Fruit fly (Drosophila melanogaster): Measurements from ENCODE around the gene Hsc70-2.
A peak's percentile ranks its signal among the peaks of the same experiment; 100 is the strongest.

Hsc70-2 gene

DNA sequence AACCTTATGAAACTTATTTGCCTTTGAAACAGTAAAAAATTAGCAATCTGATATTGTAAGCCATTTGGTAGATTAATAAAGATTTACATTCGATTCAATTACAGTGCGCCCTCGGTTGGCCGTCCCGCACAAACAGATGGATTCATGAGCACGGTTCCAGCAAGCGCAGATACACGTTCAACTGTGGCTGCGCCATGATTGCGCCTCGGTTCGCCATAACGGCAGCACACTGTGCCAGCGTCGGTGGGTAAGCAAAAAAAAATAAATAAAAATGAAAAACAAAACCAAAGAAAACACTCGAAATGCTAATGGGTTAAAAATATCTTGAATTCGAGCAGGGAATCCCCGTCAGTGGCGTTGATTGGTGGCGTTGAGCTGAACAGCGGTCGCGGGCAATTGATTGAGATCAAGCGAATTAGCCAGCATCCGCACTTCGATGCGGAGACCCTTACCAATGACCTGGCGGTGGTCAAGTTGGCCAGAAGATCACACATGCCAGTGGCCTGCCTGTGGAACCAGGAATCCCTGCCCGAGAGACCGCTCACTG is 5.4 kb upstream of the Hsc70-2 start:
- no peak for TF ChIP-seq Dll (optimal IDR thresholded peaks at IDR 0.05)
- TF ChIP-seq psq (optimal IDR thresholded peaks at IDR 0.05) = no peak
- no peak for TF ChIP-seq pan (optimal IDR thresholded peaks at IDR 0.05)
- no peak for TF ChIP-seq usp (GFP tag; optimal IDR thresholded peaks at IDR 0.05)
- TF ChIP-seq CG8478 (optimal IDR thresholded peaks at IDR 0.05) = no peak
- no peak for TF ChIP-seq EcR (GFP tag; optimal IDR thresholded peaks at IDR 0.05)

DNA sequence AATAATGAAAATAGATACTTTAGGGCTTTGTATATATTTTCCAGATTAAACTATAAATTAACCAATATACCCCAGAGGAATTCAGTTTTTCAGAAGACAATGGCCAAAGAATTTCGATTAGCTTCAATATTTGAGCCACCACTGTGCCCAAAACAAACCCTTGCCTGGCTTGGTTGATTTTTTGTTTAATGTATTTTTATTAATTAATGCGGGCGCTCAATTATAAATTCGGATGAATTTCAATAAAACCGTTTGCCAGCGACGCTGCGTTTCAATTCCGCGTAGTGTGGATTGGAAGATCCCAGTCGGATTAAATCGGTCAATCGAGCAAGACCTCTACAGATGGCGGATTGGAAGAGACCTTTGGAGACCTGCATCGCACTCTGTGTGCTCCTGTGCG is 2.8 kb upstream of the Hsc70-2 start, which contains the start of gene CG11670:
TSS of gene CG11670 (plus strand) at position 301 of the 400 bp plus-strand sequence.
- TF ChIP-seq pan (optimal IDR thresholded peaks at IDR 0.05) (no peak), usp (GFP tag; optimal IDR thresholded peaks at IDR 0.05) (no peak), Dll (optimal IDR thresholded peaks at IDR 0.05) (no peak), psq (optimal IDR thresholded peaks at IDR 0.05) (no peak), CG8478 (optimal IDR thresholded peaks at IDR 0.05) (no peak), EcR (GFP tag; optimal IDR thresholded peaks at IDR 0.05) (no peak)

DNA sequence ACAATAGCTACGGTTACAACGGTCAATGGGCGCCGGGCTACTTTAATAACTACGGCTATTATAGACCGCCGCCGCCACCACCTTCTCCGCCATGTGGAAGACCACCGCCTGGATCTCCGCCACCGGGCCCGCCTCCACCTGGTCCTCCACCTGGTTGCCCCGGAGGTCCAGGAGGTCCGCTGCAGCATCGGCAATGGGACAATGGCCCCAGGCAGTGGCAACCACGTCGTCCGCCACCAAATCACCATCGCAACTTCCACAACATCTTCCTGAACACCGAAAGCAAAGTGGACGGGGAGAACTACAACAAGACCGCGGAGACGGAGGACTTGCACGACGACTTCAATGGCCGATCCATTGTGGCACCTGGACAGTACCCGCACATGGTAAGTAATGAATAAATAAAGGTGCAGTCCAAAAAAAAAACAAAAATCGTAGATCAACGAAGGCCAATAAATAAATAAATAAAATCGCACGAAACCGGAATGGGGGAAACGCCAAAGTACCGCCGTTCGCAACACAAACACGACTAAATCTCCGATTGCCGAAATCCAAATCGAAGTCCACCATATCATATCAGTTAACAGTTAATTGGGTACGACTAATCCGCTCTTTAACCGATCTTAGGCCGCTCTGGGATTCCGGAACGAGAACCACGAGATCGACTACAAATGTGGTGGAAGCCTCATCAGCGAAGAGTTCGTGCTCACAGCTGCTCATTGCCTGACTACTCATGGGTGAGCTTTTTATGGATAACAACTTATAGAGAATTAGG is 2.1 kb upstream of the Hsc70-2 start, which contains the start of gene snk:
TSS of gene snk (minus strand) at position 513 of the 775 bp plus-strand sequence.
- no peak for TF ChIP-seq CG8478 (optimal IDR thresholded peaks at IDR 0.05)
- no peak for TF ChIP-seq EcR (GFP tag; optimal IDR thresholded peaks at IDR 0.05)
- TF ChIP-seq Dll (optimal IDR thresholded peaks at IDR 0.05) = no peak
- TF ChIP-seq pan (optimal IDR thresholded peaks at IDR 0.05) = no peak
- TF ChIP-seq psq (optimal IDR thresholded peaks at IDR 0.05) = no peak
- TF ChIP-seq usp (GFP tag; optimal IDR thresholded peaks at IDR 0.05) = no peak

DNA sequence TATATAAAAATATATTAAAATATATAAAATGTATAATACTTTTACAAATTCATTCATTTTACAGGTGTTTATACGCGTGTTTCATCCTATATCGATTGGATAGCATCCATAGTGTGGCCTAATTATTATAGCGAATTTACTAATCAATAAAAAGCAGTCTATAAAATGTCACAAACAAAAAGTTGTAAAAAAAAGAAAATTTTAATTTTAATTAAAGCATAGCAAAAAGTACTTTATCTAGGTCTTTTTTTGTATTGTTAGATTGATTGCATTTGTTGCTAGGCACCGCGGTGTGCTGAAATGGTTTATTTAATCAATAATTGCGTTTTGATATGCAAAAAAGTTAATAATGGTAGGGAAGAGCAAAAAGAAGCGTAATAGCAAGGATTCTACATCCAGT is 702 bp upstream of the Hsc70-2 start, which contains the start of gene CG45122:
TSS of gene CG45122 (plus strand) at position 301 of the 400 bp plus-strand sequence.
- TF ChIP-seq usp (GFP tag; optimal IDR thresholded peaks at IDR 0.05) (no peak), Dll (optimal IDR thresholded peaks at IDR 0.05) (no peak), pan (optimal IDR thresholded peaks at IDR 0.05) (no peak), CG8478 (optimal IDR thresholded peaks at IDR 0.05) (no peak), psq (optimal IDR thresholded peaks at IDR 0.05) (no peak), EcR (GFP tag; optimal IDR thresholded peaks at IDR 0.05) (no peak)

DNA sequence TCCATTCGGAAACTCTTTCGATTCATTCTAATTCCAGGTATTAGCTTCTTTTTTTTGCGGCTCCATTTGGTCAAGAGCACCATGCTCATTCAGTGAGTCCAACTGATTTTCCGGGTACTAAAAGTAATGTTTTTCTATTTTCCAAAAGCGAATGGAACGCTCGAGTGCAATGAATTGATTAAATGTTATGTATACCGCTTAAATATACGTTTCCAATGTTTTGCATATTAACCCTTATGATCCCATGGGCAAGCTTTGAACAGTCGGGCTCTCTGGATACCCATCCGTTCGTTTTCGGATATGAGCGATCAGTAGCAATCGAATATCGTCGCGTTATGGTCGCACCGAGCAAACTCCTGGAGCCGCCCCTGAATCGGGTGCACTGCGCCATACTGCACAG is 2.9 kb downstream of the Hsc70-2 start, which contains the start of gene CG31157:
TSS of gene CG31157 (plus strand) at position 301 of the 400 bp plus-strand sequence.
- TF ChIP-seq EcR (GFP tag; optimal IDR thresholded peaks at IDR 0.05) = no peak
- no peak for TF ChIP-seq CG8478 (optimal IDR thresholded peaks at IDR 0.05)
- TF ChIP-seq Dll (optimal IDR thresholded peaks at IDR 0.05) = no peak
- no peak for TF ChIP-seq usp (GFP tag; optimal IDR thresholded peaks at IDR 0.05)
- TF ChIP-seq pan (optimal IDR thresholded peaks at IDR 0.05) = no peak
- TF ChIP-seq psq (optimal IDR thresholded peaks at IDR 0.05) = no peak

DNA sequence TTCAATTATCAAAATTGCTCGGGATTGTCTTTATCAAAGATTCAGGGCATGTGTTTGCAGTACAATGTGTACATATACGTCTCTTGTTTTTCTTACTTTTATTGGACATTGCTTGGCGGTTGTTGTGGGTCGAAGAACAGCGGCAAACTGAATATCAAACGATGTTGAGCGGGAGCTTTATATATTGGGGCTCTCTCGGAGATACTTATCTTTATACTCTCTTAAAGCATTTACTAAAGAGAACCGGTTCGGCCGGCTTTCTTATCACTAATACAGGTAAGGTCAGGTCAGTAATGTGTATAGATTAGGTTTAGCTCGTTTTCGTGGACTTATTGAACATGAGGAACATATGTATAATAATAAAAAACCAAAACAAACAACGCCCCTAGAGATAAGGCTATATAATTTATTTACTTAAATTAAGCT is 6.8 kb downstream of the Hsc70-2 start, which contains the start of gene CG7966:
TSS of gene CG7966 (minus strand) at position 156 of the 426 bp plus-strand sequence.
- no peak for TF ChIP-seq EcR (GFP tag; optimal IDR thresholded peaks at IDR 0.05)
- no peak for TF ChIP-seq pan (optimal IDR thresholded peaks at IDR 0.05)
- TF ChIP-seq usp (GFP tag; optimal IDR thresholded peaks at IDR 0.05) = no peak
- TF ChIP-seq CG8478 (optimal IDR thresholded peaks at IDR 0.05) = no peak
- TF ChIP-seq Dll (optimal IDR thresholded peaks at IDR 0.05) = no peak
- no peak for TF ChIP-seq psq (optimal IDR thresholded peaks at IDR 0.05)

DNA sequence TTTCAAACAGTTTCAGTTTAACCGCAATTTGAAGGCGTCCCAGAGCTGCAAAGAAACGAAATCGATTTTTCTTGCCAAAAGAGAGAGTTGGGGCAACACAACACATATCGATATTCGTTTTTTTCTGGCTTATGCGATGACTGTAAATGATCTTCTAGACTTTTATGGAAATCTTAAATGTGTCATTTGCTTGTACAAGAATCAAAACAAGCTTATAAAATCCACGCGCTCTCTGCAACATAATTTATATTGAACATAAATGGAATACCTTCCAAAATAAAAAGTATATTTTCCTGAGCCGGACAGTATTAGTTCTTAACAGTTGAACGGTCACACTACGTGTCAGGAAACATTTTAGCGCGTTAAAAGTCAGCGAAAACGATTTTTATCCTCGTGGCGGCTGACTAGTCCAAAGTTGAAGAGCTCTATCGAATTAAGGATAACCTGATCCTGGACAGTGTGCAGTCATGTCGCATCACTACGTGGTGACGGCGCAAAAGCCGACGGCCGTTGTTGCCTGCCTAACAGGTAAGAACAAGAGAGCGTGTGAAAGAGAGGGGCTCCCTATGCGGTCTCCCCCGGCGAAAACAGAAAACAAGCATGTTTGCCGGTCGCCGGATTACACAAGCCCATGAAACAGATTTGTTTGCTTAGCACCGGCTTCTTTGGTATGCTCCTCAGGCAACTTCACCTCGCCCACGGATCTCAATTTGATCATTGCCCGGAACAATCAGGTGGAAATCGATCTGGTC is 7.6 kb downstream of the Hsc70-2 start, which contains the start of gene pic:
TSS of gene pic (plus strand) at position 304 of the 752 bp plus-strand sequence.
- TF ChIP-seq pan (optimal IDR thresholded peaks at IDR 0.05) (no peak), psq (optimal IDR thresholded peaks at IDR 0.05) (no peak), CG8478 (optimal IDR thresholded peaks at IDR 0.05) (no peak), Dll (optimal IDR thresholded peaks at IDR 0.05) (no peak), usp (GFP tag; optimal IDR thresholded peaks at IDR 0.05) (no peak), EcR (GFP tag; optimal IDR thresholded peaks at IDR 0.05) (no peak)

DNA sequence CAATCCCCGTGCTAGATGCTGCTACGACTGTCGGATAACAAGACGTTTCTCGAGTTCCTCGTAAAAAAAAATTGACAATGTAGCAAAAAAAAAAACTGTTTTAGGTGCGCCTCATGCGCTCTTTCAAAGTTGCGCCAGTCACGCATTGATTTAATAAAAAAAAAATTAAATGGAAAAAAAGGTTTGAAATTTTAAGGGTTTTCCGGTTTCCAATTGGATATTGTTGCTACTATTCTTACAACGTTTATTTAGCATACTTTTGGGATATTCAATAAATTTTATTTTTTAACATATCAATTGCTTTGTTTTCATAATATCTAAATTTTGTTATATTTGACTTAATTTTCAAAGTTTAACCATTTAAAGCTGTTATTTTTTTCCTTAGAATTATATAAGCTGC is 12.0 kb downstream of the Hsc70-2 start:
- TF ChIP-seq usp (GFP tag; optimal IDR thresholded peaks at IDR 0.05) (no peak), psq (optimal IDR thresholded peaks at IDR 0.05) (no peak), Dll (optimal IDR thresholded peaks at IDR 0.05) (no peak), pan (optimal IDR thresholded peaks at IDR 0.05) (no peak), CG8478 (optimal IDR thresholded peaks at IDR 0.05) (no peak), EcR (GFP tag; optimal IDR thresholded peaks at IDR 0.05) (no peak)

DNA sequence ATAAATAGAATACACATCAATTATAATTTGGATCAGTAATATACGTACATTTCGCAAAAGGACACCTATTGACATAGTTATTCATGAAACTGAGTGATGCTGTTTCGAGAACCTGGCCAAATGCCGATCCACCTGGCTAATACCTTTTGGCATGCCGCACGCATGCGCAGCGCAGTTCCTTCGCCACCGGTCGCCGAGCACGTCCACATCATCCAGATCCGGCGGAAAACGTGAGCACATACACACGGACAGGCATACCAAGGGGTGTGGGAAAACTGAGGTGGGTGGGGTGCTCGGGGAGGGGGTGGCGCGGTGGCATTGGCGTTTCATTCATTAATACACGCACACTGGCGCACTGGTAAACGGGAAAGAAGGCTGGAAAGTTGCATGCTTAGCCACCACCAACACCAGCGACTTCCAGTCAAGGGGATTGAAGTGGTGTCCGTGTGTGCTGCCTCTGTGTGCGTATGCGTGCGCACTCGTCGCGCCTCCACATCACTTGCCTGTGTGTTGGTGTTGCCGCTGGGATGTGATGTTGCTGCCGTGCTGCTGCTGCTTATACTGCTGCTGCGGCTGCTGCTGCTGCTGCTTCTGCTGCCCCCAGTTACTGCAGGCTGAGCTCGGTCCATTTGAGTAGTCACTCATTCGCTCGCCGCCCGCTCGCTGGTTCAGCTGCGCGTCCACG is 12.7 kb downstream of the Hsc70-2 start, which contains the start of gene sim:
TSS of gene sim (plus strand) at position 635 of the 685 bp plus-strand sequence.
- no peak for TF ChIP-seq CG8478 (optimal IDR thresholded peaks at IDR 0.05)
- TF ChIP-seq pan (optimal IDR thresholded peaks at IDR 0.05) = no peak
- no peak for TF ChIP-seq Dll (optimal IDR thresholded peaks at IDR 0.05)

DNA sequence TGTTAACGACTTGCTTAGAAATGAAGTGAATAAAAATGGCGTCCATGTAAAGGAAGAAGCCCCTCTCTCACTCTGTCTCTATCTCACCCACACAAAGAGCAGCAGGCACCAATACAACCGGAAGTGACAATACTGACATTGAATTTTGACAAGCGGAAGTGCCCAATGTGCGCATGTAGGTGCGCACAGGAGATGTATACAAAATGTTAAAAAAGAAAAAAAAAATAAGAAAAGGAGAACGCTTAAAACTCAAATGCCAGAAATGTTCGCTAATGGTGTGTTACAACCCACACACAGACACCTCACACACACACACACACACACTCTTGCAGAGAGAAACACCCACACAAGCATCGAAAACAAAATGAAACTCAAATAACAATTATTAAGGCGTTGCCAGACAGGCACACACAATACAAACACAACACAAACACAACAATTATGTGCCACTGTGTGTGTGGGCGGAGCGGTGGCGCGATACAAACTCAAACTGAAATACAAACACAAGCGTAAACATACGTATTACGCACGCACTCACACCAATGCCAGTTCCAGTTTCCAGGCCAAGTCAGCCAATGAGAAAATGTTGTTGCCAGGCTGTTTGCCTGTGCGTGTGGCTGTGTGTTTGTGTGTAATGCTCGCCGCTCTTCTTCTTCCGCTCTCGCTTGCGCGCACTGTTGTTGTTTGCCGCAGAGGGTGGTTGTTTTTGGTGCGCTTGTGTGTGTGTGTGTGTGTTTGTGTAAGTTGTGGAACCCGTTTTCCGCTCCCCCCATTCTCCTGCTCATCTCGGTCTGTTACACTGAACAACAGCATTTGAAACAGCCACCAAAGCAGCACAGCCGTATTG is 19.4 kb downstream of the Hsc70-2 start:
- TF ChIP-seq CG8478 (optimal IDR thresholded peaks at IDR 0.05) (peak; percentile 93), Dll (optimal IDR thresholded peaks at IDR 0.05) (peak; percentile 76), usp (GFP tag; optimal IDR thresholded peaks at IDR 0.05) (no peak), EcR (GFP tag; optimal IDR thresholded peaks at IDR 0.05) (no peak)

All from whole organism.